Fruit fly (Drosophila melanogaster): ENCODE data around the gene CG11251.

CG11251 gene

DNA sequence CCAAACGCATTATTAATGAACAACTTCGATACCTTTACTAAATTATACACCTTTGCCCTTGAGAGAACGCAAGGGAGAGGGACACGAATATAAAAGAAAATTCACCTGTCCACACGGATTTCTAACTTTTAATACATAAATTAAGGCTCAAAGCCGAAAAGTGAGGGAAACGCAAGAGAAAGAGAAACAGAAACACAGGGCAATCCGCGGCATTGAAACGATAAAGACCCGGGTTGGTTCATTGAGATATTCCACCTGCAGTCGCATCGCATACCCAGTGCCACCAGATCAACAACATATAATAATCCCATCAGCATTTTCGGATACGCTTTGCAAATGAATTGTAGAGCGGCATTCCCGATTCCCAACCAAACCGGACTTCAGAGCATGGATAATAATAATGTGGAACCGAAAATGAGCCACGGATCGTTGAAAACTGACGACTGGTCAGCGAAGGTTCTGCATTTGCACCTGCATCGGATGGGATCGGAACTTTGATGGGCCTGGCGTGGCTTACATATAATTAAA is 39.0 kb downstream of the CG11251 start:
- TF ChIP-seq CTCF (optimal IDR thresholded peaks at IDR 0.05), result no peak
- no peak for TF ChIP-seq CG8478 (optimal IDR thresholded peaks at IDR 0.05)

DNA sequence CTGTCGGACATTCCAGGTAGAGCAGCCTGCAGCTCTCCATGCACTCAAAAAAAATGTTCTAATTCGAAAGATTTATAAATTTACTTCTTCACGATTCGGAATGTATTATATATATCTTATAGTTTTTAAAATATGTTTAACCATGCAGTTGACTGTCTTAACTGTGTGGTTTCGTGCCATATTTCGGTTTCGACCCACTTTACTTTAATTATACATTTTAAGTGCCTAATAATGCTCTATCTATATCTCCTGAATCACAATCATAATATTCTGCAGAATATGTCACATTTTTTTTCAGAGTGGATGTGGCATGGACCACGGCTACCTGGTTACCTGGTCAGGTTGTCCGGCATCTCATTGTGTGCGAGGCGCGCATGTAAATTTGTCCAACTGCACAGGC is 40.1 kb downstream of the CG11251 start:
- TF ChIP-seq CTCF (optimal IDR thresholded peaks at IDR 0.05) (no peak), CG8478 (optimal IDR thresholded peaks at IDR 0.05) (no peak)

DNA sequence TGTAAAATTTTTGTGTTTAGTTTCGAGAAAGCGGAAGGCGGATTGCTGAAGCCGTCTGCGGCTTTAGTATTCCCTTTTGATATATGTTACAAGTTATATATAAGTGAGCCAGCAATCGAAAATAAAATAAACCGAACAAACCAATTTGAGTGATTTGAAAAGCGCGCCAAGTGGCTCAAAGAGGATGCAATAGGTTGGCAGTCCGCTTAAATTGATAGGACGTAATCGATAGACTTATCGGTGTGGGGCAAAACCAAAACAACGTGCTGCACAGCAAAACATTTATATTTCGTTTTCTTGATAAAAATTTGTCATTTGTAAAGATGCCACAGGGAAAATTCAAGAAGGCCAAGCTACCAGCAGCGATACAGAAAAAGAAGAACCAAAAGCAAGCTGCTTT is 43.0 kb downstream of the CG11251 start, which contains the start of gene CG11279:
Gene CG11279, plus strand, starts transcription at position 220 of the 400 bp plus-strand sequence.
- TF ChIP-seq CG8478 (optimal IDR thresholded peaks at IDR 0.05), result no peak
- no peak for TF ChIP-seq CTCF (optimal IDR thresholded peaks at IDR 0.05)

DNA sequence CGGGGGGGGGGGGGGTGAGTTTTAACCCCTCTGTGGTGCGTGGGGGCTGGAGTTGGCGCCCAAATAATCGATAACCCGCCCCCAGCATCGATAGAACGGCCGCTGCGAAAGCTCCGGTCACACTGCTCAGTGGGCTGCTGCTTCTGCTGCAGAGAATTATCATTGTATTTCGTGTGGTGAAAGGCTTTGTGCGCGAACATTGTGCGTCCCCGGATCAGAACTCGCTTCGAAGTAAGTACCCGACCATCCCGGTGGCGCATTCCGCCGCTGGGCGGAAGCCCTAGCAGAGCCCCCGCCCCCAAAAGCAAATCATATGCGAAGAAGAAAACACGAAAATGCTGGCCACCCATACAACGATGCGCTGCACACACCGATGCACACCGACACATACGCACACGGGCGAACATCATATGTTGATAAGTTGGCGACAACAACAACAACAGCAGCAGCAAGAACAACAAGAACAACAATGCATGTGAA is 45.4 kb downstream of the CG11251 start, which contains the start of gene Syx13:
Gene Syx13, plus strand, starts transcription at position 100 of the 480 bp plus-strand sequence.
- TF ChIP-seq CTCF (optimal IDR thresholded peaks at IDR 0.05) (no peak), CG8478 (optimal IDR thresholded peaks at IDR 0.05) (no peak)

DNA sequence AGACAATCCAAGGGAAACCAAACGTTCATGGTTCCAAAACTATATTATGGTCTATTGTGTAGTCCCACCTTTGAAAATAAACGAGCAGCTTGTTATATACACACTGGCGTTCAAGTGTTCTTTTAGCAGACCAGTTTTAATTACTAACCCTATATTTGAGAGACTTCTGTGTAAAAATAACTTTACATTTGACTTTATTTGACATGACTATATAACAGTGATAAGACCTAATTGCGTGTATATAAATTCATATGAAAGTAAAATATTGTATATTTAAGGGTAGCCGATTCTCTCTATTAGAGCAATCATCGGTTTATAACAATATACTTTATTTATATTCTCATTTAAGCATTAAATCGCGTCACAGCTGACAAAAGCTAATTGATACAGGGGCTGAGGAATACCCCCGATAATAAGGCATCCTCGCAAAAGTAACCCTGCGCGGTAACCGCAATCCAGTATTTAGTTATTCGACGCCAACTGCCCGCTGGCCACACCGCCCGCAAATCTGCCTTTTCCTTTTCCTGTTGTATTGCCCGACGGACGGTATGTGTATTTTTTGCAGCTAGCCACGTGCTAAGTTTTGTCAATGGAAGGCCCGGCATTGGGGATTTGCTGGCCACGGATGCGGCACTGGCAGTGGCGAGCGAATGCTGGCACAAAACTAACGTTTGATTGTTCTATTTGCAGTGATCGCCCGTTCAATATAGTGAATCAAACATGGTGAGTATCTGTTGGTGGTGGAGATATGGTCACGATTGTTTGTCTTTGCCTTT is 48.3 kb downstream of the CG11251 start, which contains the start of gene RpS4:
Gene RpS4, plus strand, starts transcription at position 465 of the 776 bp plus-strand sequence.
- TF ChIP-seq CTCF (optimal IDR thresholded peaks at IDR 0.05) (peak in 1 of 2 experiments; percentile 41), CG8478 (optimal IDR thresholded peaks at IDR 0.05) (no peak)

DNA sequence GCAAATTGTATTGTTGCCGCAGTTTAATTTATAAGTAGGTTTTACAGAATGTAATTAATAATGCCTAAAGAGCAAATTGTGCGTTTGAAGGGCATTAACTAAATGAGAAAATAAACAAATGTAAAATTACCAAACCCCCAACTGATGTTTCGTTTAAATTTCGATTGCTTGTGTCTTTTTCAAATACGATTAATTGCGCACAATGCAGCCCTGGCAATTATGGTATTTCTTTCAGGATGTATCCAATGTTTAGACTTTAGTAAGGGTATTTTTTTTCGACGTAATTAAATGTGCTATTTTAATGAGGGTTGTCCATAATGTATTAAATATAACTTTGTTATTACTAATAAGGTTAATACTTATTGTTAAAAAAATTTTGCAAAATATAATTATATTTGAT is 48.9 kb downstream of the CG11251 start:
- TF ChIP-seq CTCF (optimal IDR thresholded peaks at IDR 0.05), result no peak
- TF ChIP-seq CG8478 (optimal IDR thresholded peaks at IDR 0.05), result no peak
